Fruit fly (Drosophila melanogaster) whole organism, embryonic: ENCODE measurements around the gene CG3335.
A peak's percentile ranks its signal among the peaks of the same experiment; 100 is the strongest.

Source experiments
- ATbp ChIP-seq: fragments of 200-800 bp; sonication (Bioruptor generic); optimal IDR thresholded peaks from 2 replicates; lab custom pipeline; 2017; ENCODE audit warnings: missing biosample characterization, mild to moderate bottlenecking, missing genetic modification characterization, missing genetic modification reagents
- Ada2b ChIP-seq: fragments of 200-800 bp; sonication (Bioruptor generic); IDR thresholded peaks from 2 replicates; pipeline ENCODE4 v1.3.6; 2022; ENCODE audit warnings: missing biosample characterization, missing genetic modification characterization
- Atf6 ChIP-seq: fragments of 200-800 bp; sonication (Bioruptor generic); IDR thresholded peaks from 2 replicates; pipeline ENCODE4 v1.3.6; 2022; ENCODE audit warnings: missing biosample characterization, missing genetic modification characterization
- BtbVII ChIP-seq: fragments of 200-800 bp; sonication (Bioruptor generic); optimal IDR thresholded peaks from 3 replicates; lab custom pipeline; 2017; ENCODE audit warnings: missing biosample characterization, mild to moderate bottlenecking, missing genetic modification characterization
- CG13775 ChIP-seq: fragments of 200-800 bp; sonication (Bioruptor generic); optimal IDR thresholded peaks from 3 replicates; lab custom pipeline; 2017; ENCODE audit warnings: missing biosample characterization, mild to moderate bottlenecking, missing genetic modification characterization
- CG14014 ChIP-seq: fragments of 200-800 bp; sonication (Bioruptor generic); IDR thresholded peaks from 2 replicates; pipeline ENCODE4 v1.3.6; 2022; ENCODE audit warnings: missing biosample characterization, missing genetic modification characterization
- CG1603 ChIP-seq: fragments of 200-800 bp; sonication (Bioruptor generic); optimal IDR thresholded peaks from 2 replicates; lab custom pipeline; 2019; ENCODE audit warnings: missing biosample characterization, mild to moderate bottlenecking, missing genetic modification characterization, moderate library complexity
- CG1832 ChIP-seq: fragments of 200-800 bp; sonication (Bioruptor generic); optimal IDR thresholded peaks from 2 replicates; lab custom pipeline; 2017; ENCODE audit warnings: missing biosample characterization, mild to moderate bottlenecking, missing genetic modification characterization, inconsistent platforms
- CG2678 ChIP-seq: fragments of 200-800 bp; sonication (Bioruptor generic); optimal IDR thresholded peaks from 3 replicates; lab custom pipeline; 2019; ENCODE audit warnings: missing biosample characterization, mild to moderate bottlenecking, missing genetic modification characterization, moderate library complexity
- CG2712 ChIP-seq: fragments of 200-800 bp; optimal IDR thresholded peaks from 3 replicates; lab custom pipeline; 2019; ENCODE audit warnings: missing biosample characterization, mild to moderate bottlenecking, missing genetic modification characterization, moderate library complexity
- CG30403 ChIP-seq: fragments of 200-800 bp; sonication (Bioruptor generic); optimal IDR thresholded peaks from 3 replicates; lab custom pipeline; 2016; ENCODE audit warnings: missing biosample characterization, missing genetic modification characterization
- CG31365 ChIP-seq: fragments of 200-800 bp; sonication (Bioruptor generic); optimal IDR thresholded peaks from 2 replicates; lab custom pipeline; 2018; ENCODE audit warnings: missing biosample characterization, mild to moderate bottlenecking, missing genetic modification characterization
- CG31388 ChIP-seq: fragments of 200-800 bp; sonication (Bioruptor generic); optimal IDR thresholded peaks from 2 replicates; lab custom pipeline; 2016; ENCODE audit warnings: missing biosample characterization, missing genetic modification characterization
- CG3838 ChIP-seq: fragments of 200-800 bp; sonication (Bioruptor generic); optimal IDR thresholded peaks from 3 replicates; lab custom pipeline; 2016; ENCODE audit warnings: missing biosample characterization, missing genetic modification characterization
- CG6272 ChIP-seq: fragments of 200-800 bp; sonication (Bioruptor generic); IDR thresholded peaks from 2 replicates; pipeline ENCODE4 v1.3.6; 2022; ENCODE audit warnings: missing biosample characterization, missing genetic modification characterization
- CG6813 ChIP-seq: fragments of 200-800 bp; sonication (Bioruptor generic); optimal IDR thresholded peaks from 2 replicates; lab custom pipeline; 2017; ENCODE audit warnings: missing biosample characterization, missing genetic modification characterization, mild to moderate bottlenecking, moderate library complexity, missing genetic modification reagents
- CG7745 ChIP-seq: fragments of 200-800 bp; sonication (Bioruptor generic); optimal IDR thresholded peaks from 2 replicates; lab custom pipeline; 2018; ENCODE audit warnings: missing biosample characterization, mild to moderate bottlenecking, missing genetic modification characterization, moderate library complexity
- CG8359 ChIP-seq: fragments of 200-800 bp; sonication (Bioruptor generic); optimal IDR thresholded peaks from 2 replicates; lab custom pipeline; 2017; ENCODE audit warnings: missing biosample characterization, mild to moderate bottlenecking, missing genetic modification characterization, borderline replicate concordance
- Chrac-16 ChIP-seq: fragments of 200-800 bp; sonication (Bioruptor generic); optimal IDR thresholded peaks from 3 replicates; lab custom pipeline; 2016; ENCODE audit warnings: missing biosample characterization, missing genetic modification characterization
- Eip74EF ChIP-seq, 2 experiments: fragments of 200-800 bp in 1 of 2; fragments of >200 bp in 1 of 2; sonication (Bioruptor generic) in 1 of 2; optimal IDR thresholded peaks; 2 replicates each; lab custom pipeline; 2017 to 2019; ENCODE audit warnings: missing biosample characterization in 2 of 2, missing genetic modification characterization in 2 of 2, mild to moderate bottlenecking in 1 of 2, moderate library complexity in 1 of 2
- Hr3 ChIP-seq: fragments of 200-800 bp; sonication (Bioruptor generic); optimal IDR thresholded peaks from 3 replicates; lab custom pipeline; 2016; ENCODE audit warnings: missing biosample characterization, missing genetic modification characterization
- Kr ChIP-seq: fragments of 200-800 bp; sonication (Bioruptor generic); optimal IDR thresholded peaks from 2 replicates; lab custom pipeline; 2017; ENCODE audit warnings: missing biosample characterization, mild to moderate bottlenecking, missing genetic modification characterization
- MESR4 ChIP-seq: fragments of 200-800 bp; sonication (Bioruptor generic); optimal IDR thresholded peaks from 2 replicates; lab custom pipeline; 2018; ENCODE audit warnings: missing biosample characterization, mild to moderate bottlenecking, missing genetic modification characterization, moderate library complexity
- Poxn ChIP-seq: fragments of 200-800 bp; sonication (Bioruptor generic); IDR thresholded peaks from 2 replicates; pipeline ENCODE4 v1.3.6; 2022; ENCODE audit warnings: missing biosample characterization, missing genetic modification characterization
- Ptx1 ChIP-seq: fragments of 200-800 bp; sonication (Bioruptor generic); IDR thresholded peaks from 2 replicates; pipeline ENCODE4 v1.3.6; 2022; ENCODE audit warnings: missing biosample characterization, missing genetic modification characterization
- Usf ChIP-seq: fragments of 200-800 bp; sonication (Bioruptor generic); optimal IDR thresholded peaks from 2 replicates; lab custom pipeline; 2017; ENCODE audit warnings: missing genotype, missing biosample characterization, missing genetic modification characterization
- abd-A ChIP-seq: fragments of 200-800 bp; sonication (Bioruptor generic); optimal IDR thresholded peaks from 3 replicates; lab custom pipeline; 2019; ENCODE audit warnings: missing biosample characterization, mild to moderate bottlenecking, missing genetic modification characterization, moderate library complexity
- caup ChIP-seq: fragments of 200-800 bp; sonication (Bioruptor generic); optimal IDR thresholded peaks from 3 replicates; lab custom pipeline; 2017; ENCODE audit warnings: missing biosample characterization, mild to moderate bottlenecking, missing genetic modification characterization, moderate library complexity; ENCODE audit not compliant: severe bottlenecking
- crp ChIP-seq, 2 experiments: fragments of 200-800 bp; sonication (Bioruptor generic); optimal IDR thresholded peaks; 2 replicates in 1 of 2; 3 replicates in 1 of 2; lab custom pipeline; 2017; ENCODE audit warnings: missing biosample characterization in 2 of 2, missing genetic modification characterization in 2 of 2, mild to moderate bottlenecking in 1 of 2, moderate library complexity in 1 of 2
- fd64A ChIP-seq: fragments of 200-800 bp; sonication (Bioruptor generic); optimal IDR thresholded peaks from 3 replicates; lab custom pipeline; 2018; ENCODE audit warnings: missing biosample characterization, mild to moderate bottlenecking, missing genetic modification characterization
- gce ChIP-seq: fragments of 200-800 bp; sonication (Bioruptor generic); IDR thresholded peaks from 3 replicates; pipeline ENCODE4 v1.3.6; 2022; ENCODE audit warnings: missing biosample characterization, missing genetic modification characterization
- gfzf ChIP-seq: fragments of 200-800 bp; sonication (Bioruptor generic); optimal IDR thresholded peaks from 2 replicates; lab custom pipeline; 2016; ENCODE audit warnings: missing biosample characterization, mild to moderate bottlenecking, missing genetic modification characterization, moderate library complexity
- gt ChIP-seq: fragments of 200-800 bp; sonication (Bioruptor generic); IDR thresholded peaks from 2 replicates; pipeline ENCODE4 v1.3.6; 2022; ENCODE audit warnings: missing biosample characterization, missing genetic modification characterization
- h ChIP-seq: fragments of >200 bp; optimal IDR thresholded peaks from 2 replicates; lab custom pipeline; 2017
- her ChIP-seq: fragments of 200-800 bp; sonication (Bioruptor generic); optimal IDR thresholded peaks from 2 replicates; lab custom pipeline; 2016; ENCODE audit warnings: missing biosample characterization, missing genetic modification characterization
- kah ChIP-seq: fragments of 200-800 bp; sonication (Bioruptor generic); optimal IDR thresholded peaks from 2 replicates; lab custom pipeline; 2018; ENCODE audit warnings: missing biosample characterization, mild to moderate bottlenecking, missing genetic modification characterization
- lilli ChIP-seq: fragments of 200-800 bp; sonication (Bioruptor generic); optimal IDR thresholded peaks from 3 replicates; lab custom pipeline; 2016; ENCODE audit warnings: missing biosample characterization, missing genetic modification characterization
- pb ChIP-seq: fragments of 200-800 bp; sonication (Bioruptor generic); optimal IDR thresholded peaks from 3 replicates; lab custom pipeline; 2016; ENCODE audit warnings: missing biosample characterization, missing genetic modification characterization
- pros ChIP-seq: fragments of 200-800 bp; sonication (Bioruptor generic); optimal IDR thresholded peaks from 3 replicates; lab custom pipeline; 2019; ENCODE audit warnings: missing biosample characterization, mild to moderate bottlenecking, missing genetic modification characterization, moderate library complexity
- ro ChIP-seq: fragments of 200-800 bp; sonication (Bioruptor generic); IDR thresholded peaks from 2 replicates; pipeline ENCODE4 v1.3.6; 2022; ENCODE audit warnings: missing biosample characterization, missing genetic modification characterization
- sima ChIP-seq: fragments of 200-800 bp; sonication (Bioruptor generic); optimal IDR thresholded peaks from 2 replicates; lab custom pipeline; 2016; ENCODE audit warnings: missing biosample characterization, missing genetic modification characterization
- tio ChIP-seq: fragments of 200-800 bp; sonication (Bioruptor generic); optimal IDR thresholded peaks from 2 replicates; lab custom pipeline; 2017; ENCODE audit warnings: missing biosample characterization, missing genetic modification characterization, inconsistent platforms
- trem ChIP-seq: fragments of 200-800 bp; optimal IDR thresholded peaks from 3 replicates; lab custom pipeline; 2019; ENCODE audit warnings: missing biosample characterization, mild to moderate bottlenecking, missing genetic modification characterization, moderate library complexity
- trh ChIP-seq: fragments of 200-800 bp; sonication (Bioruptor generic); optimal IDR thresholded peaks from 2 replicates; lab custom pipeline; 2016; ENCODE audit warnings: missing biosample characterization, missing genetic modification characterization
- wek ChIP-seq: fragments of 200-800 bp; sonication (Bioruptor generic); optimal IDR thresholded peaks from 3 replicates; lab custom pipeline; 2018; ENCODE audit warnings: missing biosample characterization, mild to moderate bottlenecking, missing genetic modification characterization, moderate library complexity
- zen2 ChIP-seq: fragments of 200-800 bp; sonication (Bioruptor generic); IDR thresholded peaks from 3 replicates; pipeline ENCODE4 v1.3.6; 2022; ENCODE audit warnings: missing biosample characterization, missing genetic modification characterization; ENCODE audit not compliant: partially characterized antibody
- zfh2 ChIP-seq: fragments of 200-800 bp; sonication (Bioruptor generic); optimal IDR thresholded peaks from 2 replicates; lab custom pipeline; 2016; ENCODE audit warnings: missing biosample characterization, missing genetic modification characterization

CG3335 gene

dm6 chr3L:9598688-9599087, 25.3 kb upstream of the CG3335 start, which contains the start of gene CG3222:
CG3222 (plus strand) TSS chr3L:9598988.
- no peak for TF ChIP-seq CG2712 (tag; lab: Kevin White, UChicago)
- no peak for TF ChIP-seq Usf (GFP tag; lab: Kevin White, UChicago)
- no peak for TF ChIP-seq sima (GFP tag; lab: Kevin White, UChicago)
- TF ChIP-seq Eip74EF (GFP tag; optimal IDR thresholded peaks at IDR 0.05; lab: Kevin White, UChicago): no peak
- TF ChIP-seq caup (GFP tag; lab: Kevin White, UChicago): no peak
- no peak for TF ChIP-seq her
- no peak for TF ChIP-seq kah (GFP tag; lab: Kevin White, UChicago)

- TF ChIP-seq pros (GFP tag; lab: Kevin White, UChicago) (no peak), gce (no peak), pb (GFP tag; lab: Kevin White, UChicago) (no peak), CG2678 (tag; lab: Kevin White, UChicago) (no peak), trem (tag; lab: Kevin White, UChicago) (no peak), gt (no peak), CG31365 (tag; lab: Kevin White, UChicago) (no peak), Hr3 (GFP tag; lab: Kevin White, UChicago) (no peak)
Measured at dm6 chr3L:9601225-9601624, 22.8 kb upstream of the CG3335 start, which contains the start of the genes CG3088 and CG3306. CG3088 (minus strand) TSS chr3L:9601325. CG3306 (plus strand) TSS chr3L:9601523.

- no peak for TF ChIP-seq BtbVII (GFP tag; lab: Kevin White, UChicago)
- no peak for TF ChIP-seq Atf6 (GFP tag; lab: Robert Waterston, UW)
- TF ChIP-seq zfh2 (GFP tag; lab: Kevin White, UChicago): peak; percentile 67
- no peak for TF ChIP-seq abd-A (tag; lab: Kevin White, UChicago)
- TF ChIP-seq CG1832 (GFP tag; lab: Kevin White, UChicago): no peak
- no peak for TF ChIP-seq MESR4 (GFP tag; lab: Kevin White, UChicago)
- TF ChIP-seq Kr (GFP tag; lab: Kevin White, UChicago): no peak
- TF ChIP-seq Poxn (GFP tag; lab: Robert Waterston, UW): no peak
- peak; percentile 59; the same call in 1 of the 2 replicates for TF ChIP-seq Ptx1 (GFP tag; lab: Robert Waterston, UW)
- TF ChIP-seq CG13775: no peak
- TF ChIP-seq lilli (GFP tag; lab: Kevin White, UChicago): no peak
- TF ChIP-seq trem (tag; lab: Kevin White, UChicago): no peak
- no peak for TF ChIP-seq CG6272 (GFP tag; lab: Robert Waterston, UW)
- TF ChIP-seq CG3838: no peak
- no peak for TF ChIP-seq Ada2b (GFP tag; lab: Robert Waterston, UW)
- TF ChIP-seq CG1603 (tag; lab: Kevin White, UChicago): no peak
- TF ChIP-seq CG31388: peak; percentile 42
- no peak for TF ChIP-seq h (lab: Kevin White, UChicago)
- no peak for TF ChIP-seq trh (GFP tag; lab: Kevin White, UChicago)
- TF ChIP-seq gfzf (GFP tag; lab: Kevin White, UChicago): peak; percentile 11
- peak; percentile 16 for TF ChIP-seq Chrac-16 (GFP tag; lab: Kevin White, UChicago)
- TF ChIP-seq CG30403 (GFP tag; lab: Kevin White, UChicago): peak; percentile 53
- TF ChIP-seq CG6813 (GFP tag; lab: Kevin White, UChicago): no peak
- TF ChIP-seq crp (GFP tag; optimal IDR thresholded peaks at IDR 0.05; lab: Kevin White, UChicago): no peak
- TF ChIP-seq CG8359 (GFP tag; lab: Kevin White, UChicago): no peak
- TF ChIP-seq wek: no peak
- no peak for TF ChIP-seq ro (GFP tag; lab: Robert Waterston, UW)
- TF ChIP-seq zen2 (GFP tag; lab: Robert Waterston, UW): no peak
- no peak for TF ChIP-seq tio (GFP tag; lab: Kevin White, UChicago)
- TF ChIP-seq CG7745 (tag; lab: Kevin White, UChicago): no peak
- no peak for TF ChIP-seq fd64A (GFP tag; lab: Kevin White, UChicago)
- TF ChIP-seq ATbp (GFP tag; lab: Kevin White, UChicago): no peak
- no peak for TF ChIP-seq CG14014 (GFP tag; lab: Robert Waterston, UW)
Measured at dm6 chr3L:9613960-9614588, 10.0 kb upstream of the CG3335 start.
